Worm (Caenorhabditis elegans): Measurements from ENCODE around the gene fipr-17.

fipr-17 gene

DNA sequence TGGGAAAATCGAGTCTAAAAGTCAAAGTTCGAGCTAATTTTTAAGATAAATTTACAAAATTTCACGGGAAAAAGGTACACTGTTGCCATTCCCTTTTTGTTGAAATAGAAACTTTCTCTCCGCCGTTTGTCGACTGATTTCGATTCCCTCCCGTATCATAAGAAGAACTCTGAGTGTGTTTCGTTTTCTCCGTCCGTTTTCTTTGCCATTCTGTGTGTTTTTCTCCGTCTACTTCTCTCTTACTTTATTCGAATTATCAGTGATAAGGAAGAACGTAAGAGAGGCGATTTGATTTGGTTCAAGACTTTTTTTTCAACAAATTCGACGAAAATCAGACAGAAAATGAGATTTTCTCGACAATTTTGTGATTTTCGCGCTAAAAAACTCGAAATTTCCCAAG, 39.1 kb upstream of the fipr-17 start:
- TF ChIP-seq lin-14 (GFP tag; optimal IDR thresholded peaks at IDR 0.05), result peak; percentile 31
- TF ChIP-seq nhr-28 (tag; optimal IDR thresholded peaks at IDR 0.05), result no peak
- peak in 1 of 6 experiments; percentile 47 for TF ChIP-seq elt-3 (tag; optimal IDR thresholded peaks at IDR 0.05)
- no peak for TF ChIP-seq efl-3 (GFP tag; optimal IDR thresholded peaks at IDR 0.05)
- TF ChIP-seq blmp-1 (tag; optimal IDR thresholded peaks at IDR 0.05), result peak; percentile 80
- TF ChIP-seq unc-86 (tag; optimal IDR thresholded peaks at IDR 0.05), result no peak
- TF ChIP-seq unc-130 (tag; optimal IDR thresholded peaks at IDR 0.05), result no peak
- TF ChIP-seq C34B4.2 (tag; optimal IDR thresholded peaks at IDR 0.05), result no peak
- peak in 1 of 2 experiments; percentile 28 for TF ChIP-seq lin-35 (GFP tag; optimal IDR thresholded peaks at IDR 0.05)
- TF ChIP-seq pqm-1 (tag; optimal IDR thresholded peaks at IDR 0.05), result no peak

DNA sequence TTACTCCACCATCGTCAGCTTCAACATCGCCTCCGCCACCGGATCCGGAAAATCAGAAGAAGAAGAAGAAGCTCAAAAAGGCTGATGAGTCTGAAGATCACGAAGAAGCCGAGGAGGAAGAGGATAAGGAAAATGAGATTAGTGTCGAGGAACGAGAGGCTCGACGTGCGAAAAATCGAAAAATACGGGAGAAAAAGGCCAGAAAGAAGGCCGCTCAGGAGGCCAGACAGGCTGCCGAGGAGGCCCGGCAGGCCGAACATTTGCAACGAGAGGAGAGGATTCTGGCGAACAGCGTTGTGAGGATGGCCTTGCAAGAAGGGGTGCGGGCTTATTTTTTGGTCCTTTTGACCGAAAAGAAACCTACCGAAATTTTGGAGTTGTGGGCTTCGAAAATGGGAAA, 37.8 kb upstream of the fipr-17 start:
- no peak for TF ChIP-seq elt-3 (tag; optimal IDR thresholded peaks at IDR 0.05)
- TF ChIP-seq fkh-8 (tag; optimal IDR thresholded peaks at IDR 0.05), result no peak
- TF ChIP-seq tbx-2 (tag; optimal IDR thresholded peaks at IDR 0.05), result no peak
- TF ChIP-seq nhr-11 (tag; optimal IDR thresholded peaks at IDR 0.05), result no peak

DNA sequence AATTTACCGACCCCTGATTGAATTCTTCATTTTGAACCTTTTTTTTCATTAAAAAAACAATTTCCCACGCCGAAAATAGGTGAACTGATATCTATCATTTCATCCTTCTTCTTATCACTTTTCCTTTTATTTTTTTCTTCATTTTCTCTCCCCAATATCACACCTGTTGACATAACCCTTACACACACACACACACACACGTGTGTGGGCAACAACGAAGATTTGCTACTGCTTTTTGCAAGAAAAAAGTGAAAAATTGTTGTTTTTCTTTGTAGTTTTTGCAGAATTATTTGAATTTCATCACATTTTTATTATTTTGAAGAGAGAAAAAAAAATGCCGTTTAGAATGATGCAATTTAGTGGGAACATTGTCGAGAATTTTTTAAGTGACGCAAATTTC, 33.2 kb upstream of the fipr-17 start:
- TF ChIP-seq egl-27 (tag; optimal IDR thresholded peaks at IDR 0.05) (no peak), efl-1 (optimal IDR thresholded peaks at IDR 0.05) (no peak), efl-1 (GFP tag; optimal IDR thresholded peaks at IDR 0.05 in 1 of 2) (peak in 1 of 2 experiments; percentile 86), zip-4 (GFP tag; optimal IDR thresholded peaks at IDR 0.05) (no peak), unc-130 (tag; optimal IDR thresholded peaks at IDR 0.05) (no peak), vab-15 (tag; optimal IDR thresholded peaks at IDR 0.05) (no peak), nhr-19 (GFP tag; conservative IDR thresholded peaks at IDR 0.05) (no peak), pax-3 (tag; optimal IDR thresholded peaks at IDR 0.05) (no peak), efl-3 (GFP tag; optimal IDR thresholded peaks at IDR 0.05) (no peak), jun-1 (tag; optimal IDR thresholded peaks at IDR 0.05) (no peak), dpl-1 (GFP tag; optimal IDR thresholded peaks at IDR 0.05) (no peak), mdl-1 (tag; optimal IDR thresholded peaks at IDR 0.05) (peak in 1 of 2 experiments; percentile 48), lsy-2 (tag; optimal IDR thresholded peaks at IDR 0.05) (no peak), blmp-1 (tag; optimal IDR thresholded peaks at IDR 0.05) (peak; percentile 88), pqm-1 (tag; optimal IDR thresholded peaks at IDR 0.05) (no peak), lin-35 (GFP tag; optimal IDR thresholded peaks at IDR 0.05) (peak in 1 of 2 experiments; percentile 20), lin-14 (GFP tag; optimal IDR thresholded peaks at IDR 0.05) (peak; percentile 41)

DNA sequence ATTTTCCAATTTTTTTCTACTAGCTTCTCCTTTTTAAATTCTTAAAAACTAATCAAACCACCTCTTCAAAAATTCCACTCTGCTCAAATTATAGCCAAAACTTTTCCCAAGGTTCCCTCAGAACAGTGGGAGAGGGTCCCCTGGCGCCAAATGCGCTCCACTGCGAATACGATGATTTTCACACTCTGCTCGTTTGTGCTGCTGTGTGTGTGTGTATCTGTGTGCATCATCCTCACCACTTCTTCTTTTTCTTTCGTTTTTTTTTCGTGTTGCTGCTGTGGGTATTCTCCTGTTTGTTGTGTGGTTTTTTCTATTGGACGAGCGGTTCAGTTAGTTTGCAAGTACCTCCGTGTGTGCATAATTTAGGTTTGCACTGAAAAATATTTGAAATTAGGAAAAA, 31.8 kb upstream of the fipr-17 start:
- no peak for TF ChIP-seq lin-39 (tag; optimal IDR thresholded peaks at IDR 0.05)
- TF ChIP-seq nhr-237 (tag; optimal IDR thresholded peaks at IDR 0.05), result no peak
- TF ChIP-seq lin-14 (GFP tag; optimal IDR thresholded peaks at IDR 0.05), result peak; percentile 69
- TF ChIP-seq unc-130 (tag; optimal IDR thresholded peaks at IDR 0.05), result no peak
- no peak for TF ChIP-seq fkh-10 (GFP tag; optimal IDR thresholded peaks at IDR 0.05)
- TF ChIP-seq rnt-1 (tag; optimal IDR thresholded peaks at IDR 0.05), result no peak
- no peak for TF ChIP-seq ces-1 (GFP tag; optimal IDR thresholded peaks at IDR 0.05)
- TF ChIP-seq efl-3 (GFP tag; optimal IDR thresholded peaks at IDR 0.05), result no peak
- no peak for TF ChIP-seq pax-3 (tag; optimal IDR thresholded peaks at IDR 0.05)
- TF ChIP-seq irx-1 (tag; optimal IDR thresholded peaks at IDR 0.05), result no peak
- no peak for TF ChIP-seq pag-3 (tag; optimal IDR thresholded peaks at IDR 0.05; ENCODE audit: borderline replicate concordance, insufficient read depth)
- no peak for TF ChIP-seq nhr-85 (tag)
- no peak for TF ChIP-seq C04F5.9 (tag; optimal IDR thresholded peaks at IDR 0.05)
- TF ChIP-seq sox-4 (tag; optimal IDR thresholded peaks at IDR 0.05), result no peak
- TF ChIP-seq lin-35 (GFP tag; optimal IDR thresholded peaks at IDR 0.05), result peak in 1 of 2 experiments; percentile 58
- peak; percentile 73 for TF ChIP-seq skn-1 (tag; optimal IDR thresholded peaks at IDR 0.05)
- TF ChIP-seq zip-4 (GFP tag; optimal IDR thresholded peaks at IDR 0.05), result no peak
- no peak for TF ChIP-seq blmp-1 (tag; optimal IDR thresholded peaks at IDR 0.05)
- TF ChIP-seq pqm-1 (tag; optimal IDR thresholded peaks at IDR 0.05), result no peak
- TF ChIP-seq C16A3.4 (tag; optimal IDR thresholded peaks at IDR 0.05), result peak; percentile 38
- no peak for TF ChIP-seq hpl-2 (GFP tag; optimal IDR thresholded peaks at IDR 0.05)
- TF ChIP-seq nhr-76 (tag; optimal IDR thresholded peaks at IDR 0.05), result no peak
- TF ChIP-seq F16B12.6 (tag; optimal IDR thresholded peaks at IDR 0.05), result peak; percentile 49
- no peak for TF ChIP-seq dsc-1 (tag; optimal IDR thresholded peaks at IDR 0.05)
- TF ChIP-seq ztf-4 (tag; optimal IDR thresholded peaks at IDR 0.05), result no peak
- peak; percentile 16 to 79 for TF ChIP-seq lsy-2 (tag; optimal IDR thresholded peaks at IDR 0.05)
- TF ChIP-seq ztf-11 (tag; optimal IDR thresholded peaks at IDR 0.05), result no peak
- TF ChIP-seq lir-3 (tag; optimal IDR thresholded peaks at IDR 0.05; ENCODE audit: poor library complexity), result no peak
- no peak for TF ChIP-seq alr-1 (tag; optimal IDR thresholded peaks at IDR 0.05; ENCODE audit: borderline replicate concordance)
- peak; percentile 54 for TF ChIP-seq mep-1 (tag; optimal IDR thresholded peaks at IDR 0.05)
- no peak for TF ChIP-seq mab-9 (GFP tag; IDR thresholded peaks at IDR 0.05)

All from whole organism, L1 larva.